Worm (Caenorhabditis elegans) whole organism, early embryonic: ENCODE data around the gene cpr-9.

Source experiments
- B0310.2 ChIP-seq: sonication (generic microtip); optimal IDR thresholded peaks from 2 replicates; lab custom pipeline; 2016; ENCODE audit warnings: mild to moderate bottlenecking, missing genetic modification characterization, missing compliant biosample characterization
- F13C5.2 ChIP-seq: sonication (generic microtip); optimal IDR thresholded peaks from 2 replicates; lab custom pipeline; 2017; ENCODE audit warnings: mild to moderate bottlenecking, missing genetic modification characterization, inconsistent platforms, missing compliant biosample characterization
- aly-1 ChIP-seq: sonication (generic microtip); optimal IDR thresholded peaks from 2 replicates; lab custom pipeline; 2016; ENCODE audit warnings: missing genetic modification characterization, missing compliant biosample characterization
- ama-1 ChIP-seq: fragments of 150-350 bp; optimal IDR thresholded peaks from 2 replicates; lab custom pipeline; 2014
- ceh-13 ChIP-seq: fragments of 200-800 bp; sonication (Bioruptor generic); optimal IDR thresholded peaks from 2 replicates; lab custom pipeline; 2018; ENCODE audit warnings: mild to moderate bottlenecking, missing genetic modification characterization, missing compliant biosample characterization
- ceh-36 ChIP-seq: sonication (generic microtip); optimal IDR thresholded peaks from 2 replicates; lab custom pipeline; 2016; ENCODE audit warnings: missing genetic modification characterization, inconsistent platforms, missing compliant biosample characterization
- ets-7 ChIP-seq: sonication (generic microtip); optimal IDR thresholded peaks from 2 replicates; lab custom pipeline; 2016; ENCODE audit warnings: missing genotype, missing genetic modification characterization, missing compliant biosample characterization
- flt-1 ChIP-seq: fragments of 200-800 bp; sonication (Bioruptor generic); IDR thresholded peaks from 2 replicates; pipeline ENCODE4 v1.3.6; 2022; ENCODE audit warnings: missing genetic modification characterization, missing compliant biosample characterization
- hmbx-1 ChIP-seq: sonication (generic microtip); optimal IDR thresholded peaks from 2 replicates; lab custom pipeline; 2016; ENCODE audit warnings: mild to moderate bottlenecking, missing genetic modification characterization, missing compliant biosample characterization
- hmg-4 ChIP-seq: fragments of 200-800 bp; sonication (Bioruptor generic); optimal IDR thresholded peaks from 2 replicates; lab custom pipeline; 2018; ENCODE audit warnings: mild to moderate bottlenecking, missing genetic modification characterization, missing compliant biosample characterization
- hnd-1 ChIP-seq: sonication (generic microtip); optimal IDR thresholded peaks from 2 replicates; lab custom pipeline; 2016; ENCODE audit warnings: missing genetic modification characterization, missing compliant biosample characterization
- pes-1 ChIP-seq: fragments of 200-800 bp; sonication (Bioruptor generic); IDR thresholded peaks from 2 replicates; pipeline ENCODE4 v1.3.6; 2022; ENCODE audit warnings: missing genetic modification reagents, missing genetic modification characterization, missing compliant biosample characterization
- scrt-1 ChIP-seq: fragments of 200-800 bp; sonication (Bioruptor generic); IDR thresholded peaks from 2 replicates; pipeline ENCODE4 v1.3.6; 2022; ENCODE audit warnings: missing genetic modification characterization, missing compliant biosample characterization
- sea-1 ChIP-seq: fragments of 200-800 bp; sonication (Bioruptor generic); conservative IDR thresholded peaks from 2 replicates; pipeline ENCODE4 v1.3.6; 2022; ENCODE audit warnings: missing genetic modification characterization, missing compliant biosample characterization
- tbx-11 ChIP-seq: fragments of 200-800 bp; sonication (Bioruptor generic); IDR thresholded peaks from 2 replicates; pipeline ENCODE4 v1.3.6; 2022; ENCODE audit warnings: missing genetic modification characterization, missing compliant biosample characterization
- tbx-37 ChIP-seq: fragments of 200-800 bp; sonication (Bioruptor generic); conservative IDR thresholded peaks from 2 replicates; pipeline ENCODE4 v1.3.6; 2022; ENCODE audit warnings: missing genetic modification reagents, missing genetic modification characterization, missing compliant biosample characterization
- tra-4 ChIP-seq: sonication (generic microtip); optimal IDR thresholded peaks from 2 replicates; lab custom pipeline; 2017; ENCODE audit warnings: missing genetic modification characterization, missing compliant biosample characterization

The cpr-9 gene

DNA sequence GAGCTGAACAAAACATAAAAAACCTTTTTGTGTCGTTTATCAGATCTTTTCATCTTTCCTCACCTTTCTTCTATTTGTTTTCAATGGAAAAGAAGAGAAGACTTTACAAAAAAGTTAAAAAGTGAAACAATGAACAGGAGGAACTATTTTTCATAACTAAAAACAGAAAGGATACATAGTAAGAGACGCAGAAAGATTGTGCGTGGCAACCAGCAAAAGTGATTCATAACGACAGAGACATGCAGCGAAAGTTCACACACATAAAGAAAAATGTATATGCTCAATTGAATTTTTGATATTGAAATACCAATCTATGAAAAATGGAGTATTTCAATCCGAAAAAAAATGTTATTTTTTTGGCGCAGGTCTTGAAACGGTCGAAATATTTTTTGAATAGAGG, 13.0 kb upstream of the cpr-9 start:
- TF ChIP-seq tra-4 (no peak), ceh-36 (no peak), hmg-4 (GFP tag; lab: Kevin White, UChicago) (no peak)

- TF ChIP-seq aly-1 (tag; lab: Kevin White, UChicago) = no peak
These were observed 12.2 kb upstream of the cpr-9 start for ce11 chrV:11990511-11991127.

- TF ChIP-seq sea-1 (no peak), ceh-13 (no peak), hmg-4 (GFP tag; lab: Kevin White, UChicago) (no peak), pes-1 (GFP tag; lab: Robert Waterston, UW) (no peak), tbx-37 (GFP tag; lab: Robert Waterston, UW) (no peak)
These were observed 9.0 kb upstream of the cpr-9 start, which contains the start of the genes cyl-1 and C52E4.7 for ce11 chrV:11993706-11994345. TSS of gene cyl-1 (minus strand) at chrV:11993723. TSS of gene C52E4.7 (plus strand) at chrV:11994295.

DNA sequence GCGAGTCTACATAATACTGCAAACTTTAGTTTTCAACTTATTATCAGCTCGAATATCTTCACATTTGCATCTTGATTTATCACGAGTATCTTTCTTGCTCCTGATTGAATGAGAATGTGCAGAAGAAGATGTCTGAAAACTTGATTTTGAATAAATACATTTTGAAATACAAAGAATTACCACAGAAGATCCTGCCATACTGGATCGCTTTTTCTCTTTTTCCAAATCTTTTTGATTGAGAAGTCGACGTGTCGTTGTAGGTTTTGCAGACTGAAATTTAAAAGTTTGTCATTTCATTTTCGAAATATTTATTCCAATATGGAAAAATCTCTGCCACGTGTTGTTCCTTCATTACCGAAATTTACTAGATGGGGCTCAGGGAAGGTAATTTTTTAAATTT, 7.0 kb upstream of the cpr-9 start, which contains the start of gene C52E4.12:
Gene C52E4.12 (plus strand): TSS at position 301 of the 400 bp plus-strand sequence.
- TF ChIP-seq tbx-11 = no peak
- TF ChIP-seq B0310.2 = no peak
- TF ChIP-seq ama-1 (lab: Kevin White, UChicago) = no peak
- TF ChIP-seq ets-7 (tag; lab: Kevin White, UChicago) = no peak
- no peak for TF ChIP-seq ceh-36
- no peak for TF ChIP-seq sea-1
- no peak for TF ChIP-seq ceh-13
- no peak for TF ChIP-seq aly-1 (tag; lab: Kevin White, UChicago)
- TF ChIP-seq pes-1 (GFP tag; lab: Robert Waterston, UW) = no peak
- no peak for TF ChIP-seq hmg-4 (GFP tag; lab: Kevin White, UChicago)
- TF ChIP-seq flt-1 (GFP tag; lab: Robert Waterston, UW) = no peak
- TF ChIP-seq scrt-1 (GFP tag; lab: Robert Waterston, UW) = no peak
- no peak for TF ChIP-seq tbx-37 (GFP tag; lab: Robert Waterston, UW)
- TF ChIP-seq hnd-1 = no peak
- no peak for TF ChIP-seq tra-4
- TF ChIP-seq F13C5.2 (tag; lab: Kevin White, UChicago) = no peak
- TF ChIP-seq hmbx-1 (tag; lab: Kevin White, UChicago) = no peak

- TF ChIP-seq B0310.2 (no peak), ama-1 (lab: Kevin White, UChicago) (no peak), hmbx-1 (tag; lab: Kevin White, UChicago) (no peak), tbx-37 (GFP tag; lab: Robert Waterston, UW) (no peak), hnd-1 (no peak), ceh-36 (no peak), ceh-13 (no peak), aly-1 (tag; lab: Kevin White, UChicago) (no peak)
These were observed 5.5 kb upstream of the cpr-9 start for ce11 chrV:11997403-11997802.

DNA sequence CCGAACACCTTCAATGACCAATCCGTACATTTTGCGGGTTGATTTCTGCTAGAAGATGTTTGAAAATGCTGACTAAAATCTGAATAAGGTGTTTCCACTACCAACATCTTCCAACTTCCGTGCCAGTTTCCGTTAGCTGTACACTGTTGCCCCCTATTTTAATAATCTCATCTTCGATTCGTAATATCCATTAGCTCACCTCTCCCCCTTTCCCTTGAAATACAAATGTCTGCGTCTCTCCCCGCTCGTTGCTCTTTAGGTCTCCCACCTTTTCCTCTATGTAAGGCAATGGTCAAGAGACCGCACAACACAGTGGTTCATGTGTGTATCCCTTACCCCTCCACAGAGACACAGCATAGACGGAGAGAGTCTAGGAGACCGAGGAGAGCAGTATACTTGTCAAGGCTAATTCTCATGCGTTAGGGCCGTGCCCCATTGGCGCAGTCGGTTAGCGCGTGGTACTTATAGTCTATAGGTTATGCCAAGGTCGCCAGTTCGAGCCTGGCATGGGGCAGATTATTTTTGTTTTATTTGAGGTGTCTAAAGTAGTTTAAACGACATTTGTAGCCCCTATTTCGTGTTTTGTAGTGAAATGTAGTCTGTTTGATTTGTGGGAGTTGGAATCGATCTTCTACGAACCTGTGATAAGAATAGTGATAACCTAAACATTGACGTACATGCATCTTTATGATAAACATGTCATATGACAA, 951 bp upstream of the cpr-9 start, which contains the start of gene gcy-33:
Gene gcy-33 (minus strand): TSS at position 51 of the 710 bp plus-strand sequence.
- TF ChIP-seq B0310.2 = peak; percentile 96
- peak; percentile 98 for TF ChIP-seq tbx-37 (GFP tag; lab: Robert Waterston, UW)
- peak; percentile 98 for TF ChIP-seq aly-1 (tag; lab: Kevin White, UChicago)
- peak; percentile 93 for TF ChIP-seq ets-7 (tag; lab: Kevin White, UChicago)
- TF ChIP-seq flt-1 (GFP tag; lab: Robert Waterston, UW) = peak; percentile 98
- peak; percentile 89 for TF ChIP-seq hmbx-1 (tag; lab: Kevin White, UChicago)
- peak; percentile 89 for TF ChIP-seq hnd-1
- peak; percentile 97 for TF ChIP-seq ceh-36
- TF ChIP-seq hmg-4 (GFP tag; lab: Kevin White, UChicago) = peak; percentile 99
- TF ChIP-seq scrt-1 (GFP tag; lab: Robert Waterston, UW) = peak; percentile 98
- peak; percentile 98 for TF ChIP-seq tbx-11
- peak; percentile 94 for TF ChIP-seq ceh-13
- peak; percentile 98 for TF ChIP-seq pes-1 (GFP tag; lab: Robert Waterston, UW)
- peak; percentile 93 for TF ChIP-seq tra-4
- peak; percentile 97 for TF ChIP-seq F13C5.2 (tag; lab: Kevin White, UChicago)
- TF ChIP-seq sea-1 = peak; percentile 93
- TF ChIP-seq ama-1 (lab: Kevin White, UChicago) = no peak

ce11 chrV:12004501-12004940, 1.7 kb downstream of the cpr-9 start:
- no peak for TF ChIP-seq ceh-36
- no peak for TF ChIP-seq B0310.2
- TF ChIP-seq tbx-37 (GFP tag; lab: Robert Waterston, UW) = no peak
- TF ChIP-seq flt-1 (GFP tag; lab: Robert Waterston, UW) = no peak
- TF ChIP-seq ets-7 (tag; lab: Kevin White, UChicago) = no peak
- no peak for TF ChIP-seq hnd-1
- no peak for TF ChIP-seq scrt-1 (GFP tag; lab: Robert Waterston, UW)
- TF ChIP-seq tbx-11 = no peak

- TF ChIP-seq F13C5.2 (tag; lab: Kevin White, UChicago) = no peak
- no peak for TF ChIP-seq ets-7 (tag; lab: Kevin White, UChicago)
- TF ChIP-seq pes-1 (GFP tag; lab: Robert Waterston, UW) = no peak
- TF ChIP-seq B0310.2 = no peak
- no peak for TF ChIP-seq tbx-11
- TF ChIP-seq scrt-1 (GFP tag; lab: Robert Waterston, UW) = no peak
- no peak for TF ChIP-seq tbx-37 (GFP tag; lab: Robert Waterston, UW)
- no peak for TF ChIP-seq flt-1 (GFP tag; lab: Robert Waterston, UW)
- TF ChIP-seq aly-1 (tag; lab: Kevin White, UChicago) = no peak
- TF ChIP-seq hmbx-1 (tag; lab: Kevin White, UChicago) = no peak
- no peak for TF ChIP-seq tra-4
- TF ChIP-seq ceh-36 = no peak
- TF ChIP-seq hnd-1 = no peak
- no peak for TF ChIP-seq sea-1
- no peak for TF ChIP-seq hmg-4 (GFP tag; lab: Kevin White, UChicago)
- no peak for TF ChIP-seq ama-1 (lab: Kevin White, UChicago)
These were observed 3.6 kb downstream of the cpr-9 start, which contains the start of gene F57F5.3 for ce11 chrV:12006495-12006894. TSS of gene F57F5.3 (minus strand) at chrV:12006595.
